Worm (Caenorhabditis elegans) whole organism, late embryonic: ENCODE data around the gene F53F8.6.

Source experiments
- F13H6.1 ChIP-seq: sonication (generic microtip); optimal IDR thresholded peaks from 2 replicates; lab custom pipeline; 2016; ENCODE audit warnings: missing genetic modification characterization, missing compliant biosample characterization
- Y22D7AL.16 ChIP-seq: sonication (generic microtip); optimal IDR thresholded peaks from 2 replicates; lab custom pipeline; 2016; ENCODE audit warnings: missing genetic modification characterization, missing compliant biosample characterization
- ama-1 ChIP-seq: fragments of 150-350 bp; optimal IDR thresholded peaks from 2 replicates; lab custom pipeline; 2014
- ceh-14 ChIP-seq: sonication (generic microtip); optimal IDR thresholded peaks from 2 replicates; lab custom pipeline; 2016; ENCODE audit warnings: missing genotype, missing genetic modification characterization, missing compliant biosample characterization
- ceh-18 ChIP-seq: sonication (generic microtip); optimal IDR thresholded peaks from 2 replicates; lab custom pipeline; 2016; ENCODE audit warnings: missing genetic modification characterization, missing compliant biosample characterization
- ceh-19 ChIP-seq: fragments of 200-800 bp; sonication (Bioruptor generic); optimal IDR thresholded peaks from 2 replicates; lab custom pipeline; 2018; ENCODE audit warnings: mild to moderate bottlenecking, missing genetic modification characterization, missing compliant biosample characterization
- ceh-30 ChIP-seq: fragments of 150-350 bp; optimal IDR thresholded peaks from 2 replicates; lab custom pipeline; 2014; ENCODE audit warnings: missing biosample characterization, missing genetic modification characterization
- ceh-31 ChIP-seq: sonication (generic microtip); optimal IDR thresholded peaks from 2 replicates; lab custom pipeline; 2016; ENCODE audit warnings: missing genetic modification characterization, missing compliant biosample characterization
- ceh-34 ChIP-seq: sonication (generic microtip); optimal IDR thresholded peaks from 2 replicates; lab custom pipeline; 2016; ENCODE audit warnings: mild to moderate bottlenecking, missing genetic modification characterization, missing compliant biosample characterization
- ceh-45 ChIP-seq: fragments of 200-800 bp; sonication (Bioruptor generic); IDR thresholded peaks from 2 replicates; pipeline ENCODE4 v1.3.6; 2022; ENCODE audit warnings: missing genetic modification reagents, missing genetic modification characterization, missing compliant biosample characterization
- ceh-48 ChIP-seq: sonication (generic microtip); optimal IDR thresholded peaks from 2 replicates; lab custom pipeline; 2016; ENCODE audit warnings: missing genetic modification characterization, inconsistent platforms, missing compliant biosample characterization
- dmd-4 ChIP-seq: sonication (generic microtip); optimal IDR thresholded peaks from 2 replicates; lab custom pipeline; 2016; ENCODE audit warnings: borderline replicate concordance, missing genetic modification characterization, missing compliant biosample characterization
- elt-2 ChIP-seq: sonication (generic microtip); optimal IDR thresholded peaks from 2 replicates; lab custom pipeline; 2016; ENCODE audit warnings: missing genetic modification reagents, missing genetic modification characterization, missing compliant biosample characterization
- elt-4 ChIP-seq: sonication (generic microtip); optimal IDR thresholded peaks from 2 replicates; lab custom pipeline; 2016; ENCODE audit warnings: missing genetic modification characterization, missing compliant biosample characterization
- ets-4 ChIP-seq: sonication (generic microtip); optimal IDR thresholded peaks from 2 replicates; lab custom pipeline; 2016; ENCODE audit warnings: missing genetic modification characterization, missing compliant biosample characterization
- eyg-1 ChIP-seq: sonication (generic microtip); optimal IDR thresholded peaks from 2 replicates; lab custom pipeline; 2016; ENCODE audit warnings: missing genotype, missing genetic modification characterization, missing compliant biosample characterization
- hlh-30 ChIP-seq: sonication (generic microtip); optimal IDR thresholded peaks from 2 replicates; lab custom pipeline; 2017; ENCODE audit warnings: antibody characterized with exemption, missing genetic modification characterization, missing compliant biosample characterization; ENCODE audit not compliant: insufficient read depth
- lim-6 ChIP-seq: sonication (generic microtip); optimal IDR thresholded peaks from 2 replicates; lab custom pipeline; 2016; ENCODE audit warnings: missing genetic modification characterization, missing compliant biosample characterization
- nfya-1 ChIP-seq: sonication (generic microtip); optimal IDR thresholded peaks from 2 replicates; lab custom pipeline; 2017; ENCODE audit warnings: missing genetic modification characterization, mild to moderate bottlenecking, missing compliant biosample characterization, antibody characterized with exemption, moderate library complexity
- nhr-11 ChIP-seq: fragments of 150-350 bp; optimal IDR thresholded peaks from 2 replicates; lab custom pipeline; 2014; ENCODE audit warnings: missing biosample characterization, missing genetic modification characterization
- nhr-232 ChIP-seq: sonication (generic microtip); optimal IDR thresholded peaks from 2 replicates; lab custom pipeline; 2016; ENCODE audit warnings: missing genetic modification characterization, missing compliant biosample characterization
- pat-9 ChIP-seq: fragments of 200-800 bp; sonication (Bioruptor generic); optimal IDR thresholded peaks from 2 replicates; lab custom pipeline; 2018; ENCODE audit warnings: mild to moderate bottlenecking, missing genetic modification characterization, moderate library complexity, missing compliant biosample characterization
- pax-1 ChIP-seq: fragments of 150-350 bp; optimal IDR thresholded peaks from 2 replicates; lab custom pipeline; 2014; ENCODE audit warnings: missing biosample characterization, missing genetic modification characterization
- pha-4 ChIP-seq: fragments of 150-350 bp; optimal IDR thresholded peaks from 2 replicates; lab custom pipeline; 2018; ENCODE audit warnings: missing biosample characterization, missing genetic modification reagents, missing genetic modification characterization
- pros-1 ChIP-seq: fragments of 150-350 bp; optimal IDR thresholded peaks from 2 replicates; lab custom pipeline; 2014; ENCODE audit warnings: missing biosample characterization, missing genetic modification reagents, missing genetic modification characterization
- rnt-1 ChIP-seq: sonication (generic microtip); optimal IDR thresholded peaks from 2 replicates; lab custom pipeline; 2016; ENCODE audit warnings: missing genetic modification characterization, missing compliant biosample characterization
- sox-2 ChIP-seq: fragments of 200-800 bp; sonication (Bioruptor generic); IDR thresholded peaks from 2 replicates; pipeline ENCODE4 v1.3.6; 2022; ENCODE audit warnings: missing genetic modification reagents, missing genetic modification characterization, missing compliant biosample characterization
- sox-4 ChIP-seq: sonication (generic microtip); optimal IDR thresholded peaks from 2 replicates; lab custom pipeline; 2017; ENCODE audit warnings: mild to moderate bottlenecking, missing genetic modification characterization, inconsistent platforms, missing compliant biosample characterization
- syd-9 ChIP-seq: sonication (generic microtip); optimal IDR thresholded peaks from 2 replicates; lab custom pipeline; 2016; ENCODE audit warnings: mild to moderate bottlenecking, missing genetic modification characterization, moderate library complexity, missing compliant biosample characterization
- tbx-2 ChIP-seq: sonication (generic microtip); optimal IDR thresholded peaks from 2 replicates; lab custom pipeline; 2016; ENCODE audit warnings: missing genetic modification characterization, missing compliant biosample characterization
- ttx-3 ChIP-seq: sonication (generic microtip); optimal IDR thresholded peaks from 2 replicates; lab custom pipeline; 2016; ENCODE audit warnings: missing genetic modification reagents, missing genetic modification characterization, missing compliant biosample characterization
- unc-3 ChIP-seq, 2 experiments: fragments of 200-800 bp in 1 of 2; sonication (Bioruptor generic) in 1 of 2; sonication (generic microtip) in 1 of 2; conservative IDR thresholded peaks in 1 of 2; optimal IDR thresholded peaks in 1 of 2; 2 replicates each; pipeline versions ENCODE4 v1.3.6 to Lab custom; 2016 to 2022; ENCODE audit warnings: missing compliant biosample characterization in 2 of 2, missing genetic modification characterization in 2 of 2, missing genetic modification reagents in 1 of 2
- unc-42 ChIP-seq: sonication (generic microtip); optimal IDR thresholded peaks from 2 replicates; lab custom pipeline; 2016; ENCODE audit warnings: missing genotype, missing genetic modification characterization, missing compliant biosample characterization
- unc-55 ChIP-seq: sonication (generic microtip); optimal IDR thresholded peaks from 2 replicates; lab custom pipeline; 2017; ENCODE audit warnings: missing biosample characterization, missing genetic modification reagents, missing genetic modification characterization
- zip-5 ChIP-seq: sonication (generic microtip); optimal IDR thresholded peaks from 2 replicates; lab custom pipeline; 2016; ENCODE audit warnings: missing genetic modification characterization, missing compliant biosample characterization
- ztf-16 ChIP-seq: sonication (generic microtip); optimal IDR thresholded peaks from 2 replicates; lab custom pipeline; 2017; ENCODE audit warnings: missing genetic modification characterization, missing compliant biosample characterization

The F53F8.6 gene

DNA sequence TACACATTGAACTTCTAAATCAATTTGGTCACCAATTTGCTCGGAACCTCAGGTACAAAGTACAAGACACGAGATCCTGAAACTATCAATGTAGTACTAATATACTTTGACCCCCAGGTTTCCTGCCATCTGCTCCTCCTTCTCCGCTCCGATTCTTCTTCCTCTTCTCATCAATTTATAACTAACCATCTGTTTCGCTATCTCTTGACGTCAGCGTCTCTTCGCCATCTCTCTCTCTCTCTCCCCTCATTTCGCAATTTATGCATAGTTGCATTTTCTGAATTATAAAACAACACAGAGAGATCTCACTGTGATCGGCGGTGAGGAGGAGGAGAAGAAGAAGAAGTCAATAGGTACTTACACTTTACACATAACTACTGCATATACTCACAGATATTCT, 7.7 kb downstream of the F53F8.6 start (continued):
- no peak for TF ChIP-seq ttx-3
- peak; percentile 28 for TF ChIP-seq tbx-2 (tag; lab: Kevin White, UChicago)
- no peak for TF ChIP-seq ceh-48 (tag; lab: Kevin White, UChicago)
- no peak for TF ChIP-seq pax-1
- no peak for TF ChIP-seq sox-2 (GFP tag; lab: Robert Waterston, UW)
- TF ChIP-seq F13H6.1 (tag; lab: Kevin White, UChicago): no peak
- no peak for TF ChIP-seq eyg-1
- no peak for TF ChIP-seq Y22D7AL.16 (tag; lab: Kevin White, UChicago)
- TF ChIP-seq zip-5: no peak
- TF ChIP-seq syd-9 (tag; lab: Kevin White, UChicago): no peak
- no peak for TF ChIP-seq ama-1 (lab: Kevin White, UChicago)
- no peak for TF ChIP-seq unc-3 (GFP tag; conservative IDR thresholded peaks at IDR 0.05; lab: Robert Waterston, UW)
- no peak for TF ChIP-seq unc-3 (tag; optimal IDR thresholded peaks at IDR 0.05; lab: Kevin White, UChicago)
- TF ChIP-seq unc-42 (tag; lab: Kevin White, UChicago): peak; percentile 78
- no peak for TF ChIP-seq ztf-16 (tag; lab: Kevin White, UChicago)
- peak; percentile 85 for TF ChIP-seq unc-55 (GFP tag; lab: Kevin White, UChicago)

- TF ChIP-seq pros-1 (no peak), ets-4 (tag; lab: Kevin White, UChicago) (no peak), pha-4 (no peak), zip-5 (no peak), hlh-30 (tag; lab: Kevin White, UChicago) (no peak), elt-2 (peak; percentile 56), unc-42 (tag; lab: Kevin White, UChicago) (no peak)
Measured at ce11 chrV:20712318-20712993, 8.4 kb downstream of the F53F8.6 start.

DNA sequence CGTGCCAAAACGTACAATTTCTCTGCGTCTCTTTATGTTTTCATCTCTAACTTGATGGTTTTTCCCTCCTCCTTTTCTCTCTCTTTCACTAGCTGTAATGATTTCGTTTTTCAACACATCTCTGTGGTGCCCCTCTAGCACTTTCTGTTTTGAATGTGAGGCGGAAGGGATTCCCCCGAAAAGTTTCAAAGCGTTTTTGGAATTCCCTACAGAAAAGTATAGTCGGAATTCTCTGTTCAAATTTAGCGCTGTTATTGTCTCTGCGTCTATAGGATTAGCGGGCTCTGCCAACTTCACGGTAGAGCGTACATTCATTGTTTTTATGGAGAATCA, 8.9 kb downstream of the F53F8.6 start:
- TF ChIP-seq pat-9 (tag; lab: Kevin White, UChicago): peak; percentile 29
- no peak for TF ChIP-seq dmd-4 (tag; lab: Kevin White, UChicago)
- peak; percentile 65 for TF ChIP-seq unc-55 (GFP tag; lab: Kevin White, UChicago)
- TF ChIP-seq elt-2: no peak
- no peak for TF ChIP-seq lim-6 (tag; lab: Kevin White, UChicago)
- peak; percentile 13 for TF ChIP-seq ceh-34
- TF ChIP-seq pros-1: peak; percentile 31
- TF ChIP-seq ceh-19 (GFP tag; lab: Kevin White, UChicago): no peak
- TF ChIP-seq ceh-31 (tag; lab: Kevin White, UChicago): peak; percentile 15
- TF ChIP-seq tbx-2 (tag; lab: Kevin White, UChicago): peak; percentile 25
- no peak for TF ChIP-seq ttx-3
- TF ChIP-seq unc-42 (tag; lab: Kevin White, UChicago): peak; percentile 26
- peak; percentile 9 for TF ChIP-seq rnt-1 (tag; lab: Kevin White, UChicago)
- no peak for TF ChIP-seq nhr-11 (tag; lab: Kevin White, UChicago)
- TF ChIP-seq hlh-30 (tag; lab: Kevin White, UChicago): peak; percentile 43
- peak; percentile 69 for TF ChIP-seq ceh-18 (tag; lab: Kevin White, UChicago)
- TF ChIP-seq ama-1 (lab: Kevin White, UChicago): no peak
- no peak for TF ChIP-seq ceh-14 (tag; lab: Kevin White, UChicago)
- TF ChIP-seq elt-4 (tag; lab: Kevin White, UChicago): no peak
- TF ChIP-seq sox-4 (tag; lab: Kevin White, UChicago): no peak
- peak; percentile 55 for TF ChIP-seq pax-1
- TF ChIP-seq nfya-1: peak; percentile 24
- TF ChIP-seq ceh-45 (GFP tag; lab: Robert Waterston, UW): no peak
- TF ChIP-seq ceh-30: peak; percentile 45
- TF ChIP-seq, all 69 proteins: peak for 13

DNA sequence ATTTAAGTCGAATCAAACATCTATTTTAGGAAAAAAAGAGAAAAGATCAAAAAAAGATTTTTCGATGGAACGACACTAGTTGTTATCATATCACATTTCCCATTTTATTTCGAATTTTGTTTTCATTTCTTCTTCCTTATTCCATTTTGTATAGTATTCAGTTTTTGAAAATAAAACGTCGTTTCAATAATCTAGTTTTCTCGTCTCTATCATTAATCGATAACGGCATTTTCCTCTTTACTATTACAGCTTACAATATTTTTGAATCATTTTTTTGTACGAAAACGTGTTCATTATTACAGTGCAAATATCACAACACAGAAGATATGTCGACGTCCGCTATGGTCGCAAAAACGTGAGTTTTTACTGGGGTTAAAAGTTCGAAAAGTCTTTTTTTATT, 9.6 kb downstream of the F53F8.6 start, which contains the start of gene Y44A6C.1:
Y44A6C.1 (plus strand) TSS at position 301 of the 400 bp plus-strand sequence.
- no peak for TF ChIP-seq nhr-232
